Worm (Caenorhabditis elegans): ENCODE results near the gene K08D10.14.

The K08D10.14 gene

ce11 chrIV:4154641-4155040 is at the start of gene K08D10.14:
Gene K08D10.14, plus strand, starts transcription at chrIV:4154941.
- peak; percentile 17 for TF ChIP-seq nhr-80 (tag; optimal IDR thresholded peaks at IDR 0.05)
- TF ChIP-seq mel-28 (tag; optimal IDR thresholded peaks at IDR 0.05; ENCODE audit: borderline replicate concordance), result no peak
- TF ChIP-seq snpc-4 (GFP tag; optimal IDR thresholded peaks at IDR 0.05), result no peak
- no peak for TF ChIP-seq snpc-4 (tag; optimal IDR thresholded peaks at IDR 0.05)
- no peak for TF ChIP-seq nhr-27 (tag; optimal IDR thresholded peaks at IDR 0.05)
- TF ChIP-seq hmg-20 (GFP tag; IDR thresholded peaks at IDR 0.05), result no peak
- no peak for TF ChIP-seq mes-4 (tag; optimal IDR thresholded peaks at IDR 0.05)
- no peak for TF ChIP-seq B0336.3 (GFP tag; IDR thresholded peaks at IDR 0.05)
- TF ChIP-seq B0035.1 (tag; optimal IDR thresholded peaks at IDR 0.05), result no peak

DNA sequence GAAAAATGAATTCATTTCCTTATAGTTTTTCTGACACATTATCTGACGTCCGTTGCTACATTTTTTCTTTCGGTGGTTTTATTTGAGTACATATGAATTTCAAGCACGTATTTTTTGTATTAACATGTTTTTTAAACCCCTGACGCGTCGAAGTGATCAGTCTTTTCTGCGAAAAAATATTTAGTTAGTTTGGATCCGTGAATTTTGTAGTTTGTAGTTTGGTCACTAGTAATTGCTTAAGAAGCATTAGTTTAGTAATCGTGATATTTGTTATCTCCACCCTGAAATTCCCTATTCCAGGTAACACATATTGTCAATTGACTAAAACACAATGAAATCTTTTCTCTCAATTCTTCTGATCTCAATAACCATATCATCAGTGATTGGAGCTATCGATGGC is 46.0 kb upstream of the K08D10.14 start, which contains the start of gene C35B1.7:
C35B1.7 (plus strand) TSS at position 301 of the 400 bp plus-strand sequence.
- TF ChIP-seq mcd-1 (GFP tag; IDR thresholded peaks at IDR 0.05), result no peak
- TF ChIP-seq zfh-2 (GFP tag; conservative IDR thresholded peaks at IDR 0.05), result no peak
- no peak for TF ChIP-seq cebp-2 (GFP tag; IDR thresholded peaks at IDR 0.05)
- no peak for TF ChIP-seq F49E8.2 (tag; optimal IDR thresholded peaks at IDR 0.05; ENCODE audit: insufficient read depth)
- TF ChIP-seq F57A8.1 (GFP tag; optimal IDR thresholded peaks at IDR 0.05), result no peak
- TF ChIP-seq ztf-28 (GFP tag; IDR thresholded peaks at IDR 0.05), result no peak
- no peak for TF ChIP-seq ztf-26 (tag; optimal IDR thresholded peaks at IDR 0.05)
- TF ChIP-seq Y56A3A.18 (GFP tag; IDR thresholded peaks at IDR 0.05), result no peak
- TF ChIP-seq ztf-18 (tag; optimal IDR thresholded peaks at IDR 0.05), result no peak
- no peak for TF ChIP-seq B0019.2 (GFP tag; conservative IDR thresholded peaks at IDR 0.05)
- no peak for TF ChIP-seq mes-4 (tag; optimal IDR thresholded peaks at IDR 0.05)

- no peak for TF ChIP-seq dpff-1 (tag; optimal IDR thresholded peaks at IDR 0.05)
- TF ChIP-seq cebp-2 (GFP tag; IDR thresholded peaks at IDR 0.05), result no peak
- no peak for TF ChIP-seq ZK185.1 (tag; optimal IDR thresholded peaks at IDR 0.05; ENCODE audit: poor library complexity, severe bottlenecking)
- no peak for TF ChIP-seq C06A6.2 (GFP tag; conservative IDR thresholded peaks at IDR 0.05)
- no peak for TF ChIP-seq madf-10 (tag; optimal IDR thresholded peaks at IDR 0.05)
- no peak for TF ChIP-seq T07F8.4 (tag; optimal IDR thresholded peaks at IDR 0.05)
- TF ChIP-seq let-607 (tag; optimal IDR thresholded peaks at IDR 0.05), result no peak
- TF ChIP-seq rec-8 (tag; optimal IDR thresholded peaks at IDR 0.05), result no peak
- TF ChIP-seq attf-6 (GFP tag; IDR thresholded peaks at IDR 0.05), result no peak
- no peak for TF ChIP-seq B0261.1 (tag; optimal IDR thresholded peaks at IDR 0.05)
- no peak for TF ChIP-seq snpc-1.1 (tag; optimal IDR thresholded peaks at IDR 0.05; ENCODE audit: insufficient read depth)
- no peak for TF ChIP-seq F52B5.7 (tag; optimal IDR thresholded peaks at IDR 0.05)
- no peak for TF ChIP-seq ceh-27 (GFP tag; optimal IDR thresholded peaks at IDR 0.05)
- TF ChIP-seq ets-4 (GFP tag; optimal IDR thresholded peaks at IDR 0.05), result no peak
- no peak for TF ChIP-seq let-526 (GFP tag; IDR thresholded peaks at IDR 0.05)
- TF ChIP-seq nfya-2 (GFP tag; IDR thresholded peaks at IDR 0.05), result no peak
- TF ChIP-seq aptf-2 (GFP tag; conservative IDR thresholded peaks at IDR 0.05), result no peak
- no peak for TF ChIP-seq athp-1 (tag; optimal IDR thresholded peaks at IDR 0.05)
- no peak for TF ChIP-seq egrh-3 (GFP tag; IDR thresholded peaks at IDR 0.05)
Observed at ce11 chrIV:4112387-4112786, 42.4 kb upstream of the K08D10.14 start, which contains the start of gene F49F1.14. Gene F49F1.14, minus strand, starts transcription at chrIV:4112487.

Measured in whole organism, young adult.